Fruit fly (Drosophila melanogaster) whole organism: Measurements from ENCODE around the gene CG14043.

Experiments used
- CG8478 ChIP-seq: fragments of >200 bp; optimal IDR thresholded peaks from 2 replicates; lab custom pipeline; 2018; ENCODE audit warnings: inconsistent platforms
- Dll ChIP-seq: fragments of >200 bp; optimal IDR thresholded peaks from 2 replicates; lab custom pipeline; 2017
- EcR ChIP-seq, 2 experiments: fragments of >200 bp; optimal IDR thresholded peaks; 2 replicates each; lab custom pipeline; 2017; ENCODE audit warnings: missing biosample characterization in 2 of 2, missing genetic modification characterization in 2 of 2, missing genetic modification reagents in 2 of 2
- pan ChIP-seq: fragments of >200 bp; optimal IDR thresholded peaks from 2 replicates; lab custom pipeline; 2017
- psq ChIP-seq: fragments of >200 bp; optimal IDR thresholded peaks from 2 replicates; lab custom pipeline; 2017
- usp ChIP-seq: fragments of >200 bp; optimal IDR thresholded peaks from 2 replicates; lab custom pipeline; 2017; ENCODE audit warnings: missing biosample characterization, missing genetic modification characterization, mixed read lengths

DNA sequence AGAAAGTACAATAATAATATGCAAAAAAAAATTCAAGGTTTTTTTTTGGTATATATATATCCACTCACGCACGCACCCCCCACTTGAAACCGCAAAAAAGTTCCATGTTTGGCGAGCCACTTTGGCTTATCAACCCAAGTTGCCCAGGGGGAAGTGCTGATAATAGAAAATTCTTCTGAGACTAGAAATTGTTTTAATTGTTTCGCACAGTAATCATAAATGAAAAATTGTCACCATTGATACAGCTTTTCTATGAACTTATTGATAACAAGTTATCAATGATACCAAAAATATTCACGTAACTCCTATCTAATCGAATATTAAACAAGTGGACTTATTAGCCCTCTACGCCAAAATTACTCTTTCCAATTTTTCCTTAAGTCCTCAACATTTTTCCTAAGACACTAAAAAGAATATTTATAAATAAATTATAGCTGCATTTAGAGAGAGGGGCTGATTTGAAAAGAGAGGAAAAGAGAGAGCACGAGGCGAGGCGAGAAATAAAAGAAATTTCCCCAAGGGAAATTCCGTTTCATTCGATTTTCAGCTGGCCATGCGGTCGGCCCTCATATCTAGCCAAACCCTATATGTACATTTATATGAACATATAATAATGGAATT lies 27.2 kb downstream of the CG14043 start:
- TF ChIP-seq pan (no peak), CG8478 (lab: Kevin White, UChicago) (no peak), usp (GFP tag; lab: Kevin White, UChicago) (no peak), EcR (GFP tag; optimal IDR thresholded peaks at IDR 0.05; lab: Kevin White, UChicago) (no peak), psq (lab: Kevin White, UChicago) (no peak), Dll (lab: Kevin White, UChicago) (no peak)
